Worm (Caenorhabditis elegans) whole organism, L3 larva: Measurements from ENCODE around the gene R01H2.7.

Experiments
- elt-1 ChIP-seq: fragments of 150-350 bp; optimal IDR thresholded peaks from 2 replicates; lab custom pipeline; 2014; ENCODE audit warnings: missing biosample characterization, missing genetic modification characterization
- fkh-10 ChIP-seq: sonication (generic microtip); optimal IDR thresholded peaks from 2 replicates; lab custom pipeline; 2017; ENCODE audit warnings: missing biosample characterization, missing genetic modification reagents, missing genetic modification characterization
- nhr-28 ChIP-seq: fragments of 150-350 bp; optimal IDR thresholded peaks from 2 replicates; lab custom pipeline; 2014; ENCODE audit warnings: missing biosample characterization, missing genetic modification characterization

DNA sequence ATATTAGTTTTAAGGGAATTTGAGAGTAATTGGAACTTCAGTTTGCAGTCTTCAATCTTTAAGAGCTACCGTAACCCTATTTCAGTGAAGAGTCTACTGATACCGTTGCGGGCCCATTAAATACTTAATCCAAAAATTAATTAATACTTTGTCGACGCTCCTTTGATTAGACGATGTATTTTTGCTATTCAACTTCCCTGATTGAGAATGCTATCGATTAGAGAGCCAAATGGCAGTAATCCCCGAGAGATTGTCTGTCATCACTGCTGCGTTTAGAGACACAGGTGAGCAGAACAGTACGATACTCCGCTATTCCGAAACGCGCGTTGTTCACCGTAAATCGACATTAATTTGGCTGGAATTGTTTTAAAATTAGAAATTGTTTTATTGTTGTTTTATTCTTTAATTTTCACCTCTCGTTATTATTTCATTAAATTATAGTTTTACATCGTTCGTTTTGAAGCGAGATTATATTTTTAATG, 24.3 kb downstream of the R01H2.7 start, which contains the start of gene rfl-1:
- no peak for TF ChIP-seq fkh-10 (GFP tag; lab: Kevin White, UChicago)
- TF ChIP-seq nhr-28 (tag; lab: Kevin White, UChicago) = no peak
- TF ChIP-seq elt-1 (tag; lab: Kevin White, UChicago) = no peak
